Worm (Caenorhabditis elegans): ENCODE results near the gene C10C5.5.

C10C5.5 gene

ce11 chrIV:9341591-9341990, 39.6 kb upstream of the C10C5.5 start, which contains the start of gene vps-26:
Gene vps-26 (minus strand): TSS chrIV:9341790.
- TF ChIP-seq F13H6.1 (tag; optimal IDR thresholded peaks at IDR 0.05) (no peak), ceh-19 (GFP tag; optimal IDR thresholded peaks at IDR 0.05) (no peak), Y22D7AL.16 (tag; optimal IDR thresholded peaks at IDR 0.05) (no peak), ceh-34 (tag; optimal IDR thresholded peaks at IDR 0.05) (no peak), ttx-3 (tag; optimal IDR thresholded peaks at IDR 0.05) (no peak), unc-86 (tag; optimal IDR thresholded peaks at IDR 0.05) (no peak), dmd-4 (tag; optimal IDR thresholded peaks at IDR 0.05; ENCODE audit: borderline replicate concordance) (no peak), hlh-15 (tag; optimal IDR thresholded peaks at IDR 0.05) (no peak), sdc-2 (tag; optimal IDR thresholded peaks at IDR 0.05) (no peak), ceh-31 (tag; optimal IDR thresholded peaks at IDR 0.05) (no peak), C38D4.7 (GFP tag; optimal IDR thresholded peaks at IDR 0.05) (no peak), hlh-8 (tag; optimal IDR thresholded peaks at IDR 0.05) (no peak), nfya-1 (tag; optimal IDR thresholded peaks at IDR 0.05) (no peak), ama-1 (optimal IDR thresholded peaks at IDR 0.05) (no peak), lin-11 (tag; optimal IDR thresholded peaks at IDR 0.05) (no peak)

ce11 chrIV:9343102-9343599, 38.1 kb upstream of the C10C5.5 start, which contains the start of gene pigc-1:
Gene pigc-1 (minus strand): TSS chrIV:9343152.
- TF ChIP-seq tbx-7 (tag; optimal IDR thresholded peaks at IDR 0.05) (no peak), unc-42 (tag; optimal IDR thresholded peaks at IDR 0.05) (peak; percentile 8)

ce11 chrIV:9353728-9354127, 27.5 kb upstream of the C10C5.5 start:
- TF ChIP-seq hlh-8 (tag; optimal IDR thresholded peaks at IDR 0.05): no peak
- no peak for TF ChIP-seq pax-1 (tag; optimal IDR thresholded peaks at IDR 0.05)
- TF ChIP-seq elt-2 (tag; optimal IDR thresholded peaks at IDR 0.05): no peak
- TF ChIP-seq unc-55 (GFP tag; optimal IDR thresholded peaks at IDR 0.05): no peak
- no peak for TF ChIP-seq lim-6 (tag; optimal IDR thresholded peaks at IDR 0.05)
- no peak for TF ChIP-seq K02D7.2 (tag; optimal IDR thresholded peaks at IDR 0.05)
- TF ChIP-seq gmeb-2 (tag; optimal IDR thresholded peaks at IDR 0.05): no peak
- TF ChIP-seq ttx-3 (tag; optimal IDR thresholded peaks at IDR 0.05): no peak
- TF ChIP-seq mec-3 (tag; optimal IDR thresholded peaks at IDR 0.05; ENCODE audit: borderline replicate concordance): no peak
- no peak for TF ChIP-seq elt-4 (tag; optimal IDR thresholded peaks at IDR 0.05)
- no peak for TF ChIP-seq Y22D7AL.16 (tag; optimal IDR thresholded peaks at IDR 0.05)
- no peak for TF ChIP-seq eyg-1 (tag; optimal IDR thresholded peaks at IDR 0.05)
- TF ChIP-seq ets-4 (tag; optimal IDR thresholded peaks at IDR 0.05): no peak
- TF ChIP-seq hlh-15 (tag; optimal IDR thresholded peaks at IDR 0.05): no peak
- no peak for TF ChIP-seq pqm-1 (tag; optimal IDR thresholded peaks at IDR 0.05)

ce11 chrIV:9366411-9366810, 14.8 kb upstream of the C10C5.5 start, which contains the start of gene pezo-1:
Gene pezo-1 (minus strand): TSS chrIV:9366511.
- TF ChIP-seq ztf-16 (tag; optimal IDR thresholded peaks at IDR 0.05) (no peak), ceh-48 (tag; optimal IDR thresholded peaks at IDR 0.05) (no peak), pat-9 (tag; optimal IDR thresholded peaks at IDR 0.05) (no peak), ets-4 (tag; optimal IDR thresholded peaks at IDR 0.05) (no peak), unc-55 (GFP tag; optimal IDR thresholded peaks at IDR 0.05) (no peak), sdc-2 (tag; optimal IDR thresholded peaks at IDR 0.05) (no peak), lim-6 (tag; optimal IDR thresholded peaks at IDR 0.05) (no peak)

ce11 chrIV:9367852-9368627, 13.2 kb upstream of the C10C5.5 start:
- TF ChIP-seq pat-9 (tag; optimal IDR thresholded peaks at IDR 0.05) (no peak), che-1 (tag; optimal IDR thresholded peaks at IDR 0.05) (no peak), hlh-13 (GFP tag; optimal IDR thresholded peaks at IDR 0.05) (no peak), ahr-1 (tag; optimal IDR thresholded peaks at IDR 0.05) (no peak), hlh-6 (tag; optimal IDR thresholded peaks at IDR 0.05) (no peak), ets-4 (tag; optimal IDR thresholded peaks at IDR 0.05) (no peak)

All from whole organism, late embryonic.